Worm (Caenorhabditis elegans) whole organism, L2 larva: ENCODE data around the gene cyp-31A2.
"Not testable (repeated sequence)": the region's sequence is repeated elsewhere in the genome, so short reads cannot be mapped to it uniquely, and the experiment has no call there.

Experiments used
- C34F6.9 ChIP-seq: fragments of 150-350 bp; optimal IDR thresholded peaks from 2 replicates; lab custom pipeline; 2014; ENCODE audit warnings: missing biosample characterization, missing genetic modification characterization
- ZK546.5 ChIP-seq: sonication (generic microtip); optimal IDR thresholded peaks from 2 replicates; lab custom pipeline; 2017; ENCODE audit warnings: missing biosample characterization, missing genetic modification characterization
- alr-1 ChIP-seq: fragments of 150-350 bp; optimal IDR thresholded peaks from 2 replicates; lab custom pipeline; 2014; ENCODE audit warnings: missing biosample characterization, missing genetic modification characterization
- aly-2 ChIP-seq: fragments of 150-350 bp; optimal IDR thresholded peaks from 2 replicates; lab custom pipeline; 2014; ENCODE audit warnings: missing biosample characterization, missing genetic modification characterization
- ama-1 ChIP-seq: fragments of 150-350 bp; optimal IDR thresholded peaks from 2 replicates; lab custom pipeline; 2018; ENCODE audit warnings: inconsistent platforms
- blmp-1 ChIP-seq: sonication (generic microtip); optimal IDR thresholded peaks from 2 replicates; lab custom pipeline; 2017; ENCODE audit warnings: missing genetic modification characterization, mild to moderate bottlenecking, missing compliant biosample characterization, antibody characterized with exemption, moderate library complexity; ENCODE audit not compliant: insufficient read depth
- ceh-16 ChIP-seq: fragments of 150-350 bp; optimal IDR thresholded peaks from 2 replicates; lab custom pipeline; 2014; ENCODE audit warnings: missing biosample characterization, missing genetic modification characterization
- crh-2 ChIP-seq: sonication (generic microtip); optimal IDR thresholded peaks from 2 replicates; lab custom pipeline; 2017; ENCODE audit warnings: missing biosample characterization, missing genetic modification characterization
- dmd-4 ChIP-seq: sonication (generic microtip); optimal IDR thresholded peaks from 2 replicates; lab custom pipeline; 2017; ENCODE audit warnings: missing biosample characterization, missing genetic modification characterization
- egl-27 ChIP-seq: sonication (generic microtip); optimal IDR thresholded peaks from 3 replicates; lab custom pipeline; 2017; ENCODE audit warnings: missing biosample characterization, missing genetic modification reagents, missing genetic modification characterization
- elt-1 ChIP-seq: fragments of 150-350 bp; optimal IDR thresholded peaks from 2 replicates; lab custom pipeline; 2014; ENCODE audit warnings: missing biosample characterization, missing genetic modification characterization
- elt-3 ChIP-seq: sonication (generic microtip); optimal IDR thresholded peaks from 2 replicates; lab custom pipeline; 2017; ENCODE audit warnings: missing biosample characterization, missing genetic modification characterization
- lin-11 ChIP-seq: fragments of 150-350 bp; sonication (generic microtip); optimal IDR thresholded peaks from 2 replicates; lab custom pipeline; 2014; ENCODE audit warnings: missing biosample characterization, missing genetic modification characterization, inconsistent platforms, mixed read lengths
- lin-39 ChIP-seq: fragments of 150-350 bp; optimal IDR thresholded peaks from 2 replicates; lab custom pipeline; 2014; ENCODE audit warnings: missing biosample characterization, missing genetic modification reagents, missing genetic modification characterization
- lsy-2 ChIP-seq, 2 experiments: fragments of 150-350 bp in 1 of 2; sonication (generic microtip) in 1 of 2; optimal IDR thresholded peaks; 2 replicates each; lab custom pipeline; 2014 to 2017; ENCODE audit warnings: missing biosample characterization in 2 of 2, missing genetic modification characterization in 2 of 2
- mab-5 ChIP-seq: fragments of 150-350 bp; optimal IDR thresholded peaks from 2 replicates; lab custom pipeline; 2014; ENCODE audit warnings: missing biosample characterization, missing genetic modification characterization
- mbf-1 ChIP-seq: sonication (generic microtip); optimal IDR thresholded peaks from 2 replicates; lab custom pipeline; 2017; ENCODE audit warnings: missing biosample characterization, missing genetic modification characterization
- mdl-1 ChIP-seq, 2 experiments: fragments of 150-350 bp in 1 of 2; sonication (generic microtip) in 1 of 2; optimal IDR thresholded peaks; 2 replicates each; lab custom pipeline; 2017; ENCODE audit warnings: missing biosample characterization in 2 of 2, missing genetic modification characterization in 2 of 2
- nhr-21 ChIP-seq: fragments of 150-350 bp; optimal IDR thresholded peaks from 2 replicates; lab custom pipeline; 2014; ENCODE audit warnings: missing biosample characterization, missing genetic modification characterization
- nhr-237 ChIP-seq: fragments of 150-350 bp; optimal IDR thresholded peaks from 2 replicates; lab custom pipeline; 2014; ENCODE audit warnings: missing biosample characterization, missing genetic modification characterization
- nhr-25 ChIP-seq: fragments of 150-350 bp; sonication (generic microtip); optimal IDR thresholded peaks from 3 replicates; lab custom pipeline; 2014; ENCODE audit warnings: missing biosample characterization, missing genetic modification characterization
- nhr-6 ChIP-seq: fragments of 150-350 bp; optimal IDR thresholded peaks from 2 replicates; lab custom pipeline; 2014; ENCODE audit warnings: missing biosample characterization, missing genetic modification characterization
- nhr-77 ChIP-seq: fragments of 150-350 bp; optimal IDR thresholded peaks from 2 replicates; lab custom pipeline; 2014; ENCODE audit warnings: missing biosample characterization, missing genetic modification characterization
- peb-1 ChIP-seq: fragments of 150-350 bp; optimal IDR thresholded peaks from 2 replicates; lab custom pipeline; 2014; ENCODE audit warnings: missing biosample characterization, missing genetic modification characterization
- sem-4 ChIP-seq: fragments of 150-350 bp; optimal IDR thresholded peaks from 2 replicates; lab custom pipeline; 2014; ENCODE audit warnings: missing biosample characterization, missing genetic modification reagents, missing genetic modification characterization
- skn-1 ChIP-seq: sonication (generic microtip); optimal IDR thresholded peaks from 2 replicates; lab custom pipeline; 2017; ENCODE audit warnings: missing biosample characterization, missing genetic modification characterization
- sma-3 ChIP-seq: sonication (generic microtip); optimal IDR thresholded peaks from 2 replicates; lab custom pipeline; 2016; ENCODE audit warnings: missing genetic modification reagents, missing genetic modification characterization, missing compliant biosample characterization
- sma-9 ChIP-seq, 2 experiments: fragments of 150-350 bp in 1 of 2; sonication (generic microtip) in 1 of 2; optimal IDR thresholded peaks; 2 replicates each; lab custom pipeline; 2014 to 2016; ENCODE audit warnings: missing genetic modification characterization in 2 of 2, mild to moderate bottlenecking in 1 of 2, missing biosample characterization in 1 of 2, missing compliant biosample characterization in 1 of 2, missing genetic modification reagents in 1 of 2, moderate library complexity in 1 of 2
- snpc-4 ChIP-seq: fragments of 150-350 bp; optimal IDR thresholded peaks from 2 replicates; lab custom pipeline; 2014; ENCODE audit warnings: missing biosample characterization, missing genetic modification characterization
- ztf-1 ChIP-seq: fragments of 200-800 bp; sonication (Bioruptor generic); conservative IDR thresholded peaks from 2 replicates; pipeline ENCODE4 v1.3.6; 2022; ENCODE audit warnings: missing genetic modification characterization, missing compliant biosample characterization
- ztf-4 ChIP-seq: fragments of 150-350 bp; optimal IDR thresholded peaks from 2 replicates; lab custom pipeline; 2014; ENCODE audit warnings: missing biosample characterization, missing genetic modification characterization

cyp-31A2 gene

DNA sequence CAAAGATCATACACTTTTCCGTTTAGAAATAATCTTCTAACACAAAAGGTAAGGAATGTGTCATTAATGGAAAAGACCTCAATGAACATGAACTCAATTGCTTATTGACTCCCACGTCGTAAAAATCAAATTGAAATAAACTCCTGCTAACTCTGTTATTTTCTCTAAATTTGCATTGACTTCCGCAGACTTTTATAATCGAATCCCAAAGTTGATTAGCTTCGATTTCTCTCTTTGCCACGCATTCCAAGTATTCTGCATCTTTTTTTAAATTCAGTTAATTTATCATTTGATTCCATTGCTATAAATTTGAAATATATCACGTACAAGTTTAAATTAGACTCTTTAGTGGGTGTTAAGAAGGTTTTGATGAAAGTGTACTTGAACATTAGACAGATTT lies 15.1 kb upstream of the cyp-31A2 start:
- peak; percentile 46 for TF ChIP-seq nhr-21
- TF ChIP-seq sma-9 (GFP tag; optimal IDR thresholded peaks at IDR 0.05; lab: Kevin White, UChicago), result peak; percentile 29
- TF ChIP-seq sma-9 (tag; optimal IDR thresholded peaks at IDR 0.05; lab: Kevin White, UChicago), result no peak
- peak; percentile 20 for TF ChIP-seq crh-2 (tag; lab: Kevin White, UChicago)
- no peak for TF ChIP-seq alr-1 (tag; lab: Kevin White, UChicago)
- no peak for TF ChIP-seq nhr-25 (tag; lab: Kevin White, UChicago)
- no peak for TF ChIP-seq peb-1 (tag; lab: Kevin White, UChicago)
- peak in 1 of 2 experiments; percentile 29 for TF ChIP-seq lsy-2 (tag; optimal IDR thresholded peaks at IDR 0.05; lab: Kevin White, UChicago)
- TF ChIP-seq dmd-4, result peak; percentile 9
- no peak for TF ChIP-seq nhr-6 (tag; lab: Kevin White, UChicago)

DNA sequence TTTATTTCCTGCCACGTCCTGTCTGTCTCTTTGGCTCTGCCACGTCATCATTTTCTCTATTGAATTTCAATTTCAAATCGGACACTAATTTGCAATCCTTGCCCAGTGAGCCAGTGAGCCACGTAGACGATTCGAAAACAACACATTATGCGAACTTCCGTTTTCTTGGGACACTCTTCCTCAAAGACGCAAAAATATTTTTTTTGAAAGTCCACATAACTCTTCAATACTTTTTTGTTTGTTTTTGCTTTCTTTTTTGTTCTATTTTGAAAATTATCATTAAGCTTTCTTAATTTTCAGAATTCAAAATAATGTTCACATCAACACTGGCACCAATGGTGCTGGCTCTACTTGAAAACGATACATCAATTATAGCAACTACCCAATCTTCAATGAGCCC lies 9.5 kb upstream of the cyp-31A2 start, which contains the start of gene tag-89:
TSS of gene tag-89 (plus strand) at position 301 of the 400 bp plus-strand sequence.
- no peak for TF ChIP-seq nhr-6 (tag; lab: Kevin White, UChicago)

ce11 chrIV:11398267-11398825 lies 5.4 kb upstream of the cyp-31A2 start, which contains the start of gene dsl-6:
Gene dsl-6 (minus strand): TSS chrIV:11398317.
- not testable (repeated sequence) for TF ChIP-seq ZK546.5 (tag; lab: Kevin White, UChicago); snpc-4 (tag; lab: Kevin White, UChicago); mdl-1 (tag; optimal IDR thresholded peaks at IDR 0.05; lab: Kevin White, UChicago)

- TF ChIP-seq alr-1 (tag; lab: Kevin White, UChicago) (no peak), nhr-237 (no peak), ama-1 (lab: Kevin White, UChicago) (no peak), skn-1 (tag; lab: Kevin White, UChicago) (no peak), crh-2 (tag; lab: Kevin White, UChicago) (no peak), snpc-4 (tag; lab: Kevin White, UChicago) (no peak), egl-27 (tag; lab: Kevin White, UChicago) (no peak), elt-3 (tag; lab: Kevin White, UChicago) (no peak), mdl-1 (tag; optimal IDR thresholded peaks at IDR 0.05; lab: Kevin White, UChicago) (no peak), nhr-77 (tag; lab: Kevin White, UChicago) (no peak), sem-4 (no peak), lin-39 (tag; lab: Kevin White, UChicago) (no peak), ztf-4 (tag; lab: Kevin White, UChicago) (no peak), sma-9 (GFP tag; optimal IDR thresholded peaks at IDR 0.05; lab: Kevin White, UChicago) (no peak), sma-9 (tag; optimal IDR thresholded peaks at IDR 0.05; lab: Kevin White, UChicago) (no peak), nhr-6 (tag; lab: Kevin White, UChicago) (no peak), mab-5 (no peak), lin-11 (tag; lab: Kevin White, UChicago) (no peak)
Observed at ce11 chrIV:11401482-11401881, 2.3 kb upstream of the cyp-31A2 start.

- TF ChIP-seq ceh-16, result peak; percentile 14
Observed at ce11 chrIV:11406744-11407690, 3.3 kb downstream of the cyp-31A2 start, which contains the start of the genes his-63 and his-64. Gene his-63 (minus strand): TSS chrIV:11406861. Gene his-64 (plus strand): TSS chrIV:11407116.

DNA sequence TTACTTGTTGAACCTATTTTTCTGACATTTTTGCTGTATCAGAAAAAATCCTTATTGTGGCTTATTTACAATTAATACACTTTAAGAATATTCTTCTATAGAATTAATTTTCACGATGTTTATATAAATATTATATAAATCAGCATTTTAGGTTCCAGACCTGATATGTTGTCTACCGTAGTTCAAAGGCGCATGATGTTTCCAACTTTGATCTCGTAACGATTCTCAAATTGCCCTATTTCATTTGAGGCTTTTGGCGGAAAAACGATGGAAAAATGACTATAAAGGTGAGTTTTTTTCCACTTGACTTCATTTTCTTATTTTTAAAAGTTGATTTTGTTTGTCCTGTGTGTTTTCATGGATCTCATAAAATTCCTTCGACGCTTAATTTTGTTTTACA lies 6.3 kb downstream of the cyp-31A2 start, which contains the start of gene gfat-2:
TSS of gene gfat-2 (plus strand) at position 145 of the 400 bp plus-strand sequence.
- TF ChIP-seq mab-5 (no peak), ztf-1 (no peak), C34F6.9 (tag; lab: Kevin White, UChicago) (no peak), blmp-1 (tag; lab: Kevin White, UChicago) (no peak), sem-4 (no peak), aly-2 (tag; lab: Kevin White, UChicago) (no peak), sma-9 (GFP tag; optimal IDR thresholded peaks at IDR 0.05; lab: Kevin White, UChicago) (no peak), sma-9 (tag; optimal IDR thresholded peaks at IDR 0.05; lab: Kevin White, UChicago) (no peak), sma-3 (no peak), snpc-4 (tag; lab: Kevin White, UChicago) (no peak), elt-1 (tag; lab: Kevin White, UChicago) (no peak), mbf-1 (tag; lab: Kevin White, UChicago) (no peak), ama-1 (lab: Kevin White, UChicago) (no peak)
